Worm (Caenorhabditis elegans) whole organism, late embryonic: ENCODE results near the gene phat-7.

Experiments
- T23F11.4 ChIP-seq: fragments of 200-800 bp; sonication (Bioruptor generic); optimal IDR thresholded peaks from 2 replicates; lab custom pipeline; 2018; ENCODE audit warnings: mild to moderate bottlenecking, missing genetic modification characterization, missing compliant biosample characterization
- Y22D7AL.16 ChIP-seq: sonication (generic microtip); optimal IDR thresholded peaks from 2 replicates; lab custom pipeline; 2016; ENCODE audit warnings: missing genetic modification characterization, missing compliant biosample characterization
- ceh-18 ChIP-seq: sonication (generic microtip); optimal IDR thresholded peaks from 2 replicates; lab custom pipeline; 2016; ENCODE audit warnings: missing genetic modification characterization, missing compliant biosample characterization
- ceh-19 ChIP-seq: fragments of 200-800 bp; sonication (Bioruptor generic); optimal IDR thresholded peaks from 2 replicates; lab custom pipeline; 2018; ENCODE audit warnings: mild to moderate bottlenecking, missing genetic modification characterization, missing compliant biosample characterization
- ceh-2 ChIP-seq: sonication (generic microtip); optimal IDR thresholded peaks from 2 replicates; lab custom pipeline; 2016; ENCODE audit warnings: missing genotype, missing genetic modification characterization, missing compliant biosample characterization
- ceh-30 ChIP-seq: fragments of 150-350 bp; optimal IDR thresholded peaks from 2 replicates; lab custom pipeline; 2014; ENCODE audit warnings: missing biosample characterization, missing genetic modification characterization
- ceh-31 ChIP-seq: sonication (generic microtip); optimal IDR thresholded peaks from 2 replicates; lab custom pipeline; 2016; ENCODE audit warnings: missing genetic modification characterization, missing compliant biosample characterization
- ceh-34 ChIP-seq: sonication (generic microtip); optimal IDR thresholded peaks from 2 replicates; lab custom pipeline; 2016; ENCODE audit warnings: mild to moderate bottlenecking, missing genetic modification characterization, missing compliant biosample characterization
- ceh-48 ChIP-seq: sonication (generic microtip); optimal IDR thresholded peaks from 2 replicates; lab custom pipeline; 2016; ENCODE audit warnings: missing genetic modification characterization, inconsistent platforms, missing compliant biosample characterization
- che-1 ChIP-seq: sonication (generic microtip); optimal IDR thresholded peaks from 2 replicates; lab custom pipeline; 2016; ENCODE audit warnings: mild to moderate bottlenecking, missing genetic modification characterization, missing compliant biosample characterization
- elt-4 ChIP-seq: sonication (generic microtip); optimal IDR thresholded peaks from 2 replicates; lab custom pipeline; 2016; ENCODE audit warnings: missing genetic modification characterization, missing compliant biosample characterization
- ets-4 ChIP-seq: sonication (generic microtip); optimal IDR thresholded peaks from 2 replicates; lab custom pipeline; 2016; ENCODE audit warnings: missing genetic modification characterization, missing compliant biosample characterization
- eyg-1 ChIP-seq: sonication (generic microtip); optimal IDR thresholded peaks from 2 replicates; lab custom pipeline; 2016; ENCODE audit warnings: missing genotype, missing genetic modification characterization, missing compliant biosample characterization
- gmeb-2 ChIP-seq: sonication (generic microtip); optimal IDR thresholded peaks from 2 replicates; lab custom pipeline; 2016; ENCODE audit warnings: missing genetic modification characterization, inconsistent platforms, missing compliant biosample characterization
- hlh-13 ChIP-seq: fragments of 200-800 bp; sonication (Bioruptor generic); optimal IDR thresholded peaks from 2 replicates; lab custom pipeline; 2018; ENCODE audit warnings: mild to moderate bottlenecking, missing genetic modification characterization, missing compliant biosample characterization
- hlh-30 ChIP-seq: sonication (generic microtip); optimal IDR thresholded peaks from 2 replicates; lab custom pipeline; 2017; ENCODE audit warnings: antibody characterized with exemption, missing genetic modification characterization, missing compliant biosample characterization; ENCODE audit not compliant: insufficient read depth
- hlh-6 ChIP-seq: sonication (generic microtip); optimal IDR thresholded peaks from 2 replicates; lab custom pipeline; 2016; ENCODE audit warnings: missing genotype, missing genetic modification characterization, missing compliant biosample characterization
- hlh-8 ChIP-seq: sonication (generic microtip); optimal IDR thresholded peaks from 2 replicates; lab custom pipeline; 2016; ENCODE audit warnings: missing genotype, missing genetic modification characterization, missing compliant biosample characterization
- lim-6 ChIP-seq: sonication (generic microtip); optimal IDR thresholded peaks from 2 replicates; lab custom pipeline; 2016; ENCODE audit warnings: missing genetic modification characterization, missing compliant biosample characterization
- lin-11 ChIP-seq: fragments of 200-800 bp; sonication (Bioruptor generic); optimal IDR thresholded peaks from 2 replicates; lab custom pipeline; 2018; ENCODE audit warnings: mild to moderate bottlenecking, missing genetic modification characterization, missing compliant biosample characterization
- mec-3 ChIP-seq: sonication (generic microtip); optimal IDR thresholded peaks from 2 replicates; lab custom pipeline; 2016; ENCODE audit warnings: borderline replicate concordance, missing genetic modification characterization, missing compliant biosample characterization
- nfya-1 ChIP-seq: sonication (generic microtip); optimal IDR thresholded peaks from 2 replicates; lab custom pipeline; 2017; ENCODE audit warnings: missing genetic modification characterization, mild to moderate bottlenecking, missing compliant biosample characterization, antibody characterized with exemption, moderate library complexity
- nhr-11 ChIP-seq: fragments of 150-350 bp; optimal IDR thresholded peaks from 2 replicates; lab custom pipeline; 2014; ENCODE audit warnings: missing biosample characterization, missing genetic modification characterization
- nhr-232 ChIP-seq: sonication (generic microtip); optimal IDR thresholded peaks from 2 replicates; lab custom pipeline; 2016; ENCODE audit warnings: missing genetic modification characterization, missing compliant biosample characterization
- npax-4 ChIP-seq: sonication (generic microtip); optimal IDR thresholded peaks from 2 replicates; lab custom pipeline; 2016; ENCODE audit warnings: missing genetic modification characterization, missing compliant biosample characterization
- odd-2 ChIP-seq: sonication (generic microtip); optimal IDR thresholded peaks from 2 replicates; lab custom pipeline; 2017; ENCODE audit warnings: antibody characterized with exemption, mild to moderate bottlenecking, missing genetic modification characterization, missing compliant biosample characterization
- pax-1 ChIP-seq: fragments of 150-350 bp; optimal IDR thresholded peaks from 2 replicates; lab custom pipeline; 2014; ENCODE audit warnings: missing biosample characterization, missing genetic modification characterization
- pqm-1 ChIP-seq: sonication (generic microtip); optimal IDR thresholded peaks from 2 replicates; lab custom pipeline; 2016; ENCODE audit warnings: missing genetic modification characterization, missing compliant biosample characterization
- pros-1 ChIP-seq: fragments of 150-350 bp; optimal IDR thresholded peaks from 2 replicates; lab custom pipeline; 2014; ENCODE audit warnings: missing biosample characterization, missing genetic modification reagents, missing genetic modification characterization
- tbx-7 ChIP-seq: sonication (generic microtip); optimal IDR thresholded peaks from 2 replicates; lab custom pipeline; 2016; ENCODE audit warnings: missing genotype, missing genetic modification characterization, missing compliant biosample characterization
- ttx-3 ChIP-seq: sonication (generic microtip); optimal IDR thresholded peaks from 2 replicates; lab custom pipeline; 2016; ENCODE audit warnings: missing genetic modification reagents, missing genetic modification characterization, missing compliant biosample characterization
- unc-3 ChIP-seq, 2 experiments: fragments of 200-800 bp in 1 of 2; sonication (Bioruptor generic) in 1 of 2; sonication (generic microtip) in 1 of 2; conservative IDR thresholded peaks in 1 of 2; optimal IDR thresholded peaks in 1 of 2; 2 replicates each; pipeline versions ENCODE4 v1.3.6 to Lab custom; 2016 to 2022; ENCODE audit warnings: missing compliant biosample characterization in 2 of 2, missing genetic modification characterization in 2 of 2, missing genetic modification reagents in 1 of 2
- unc-42 ChIP-seq: sonication (generic microtip); optimal IDR thresholded peaks from 2 replicates; lab custom pipeline; 2016; ENCODE audit warnings: missing genotype, missing genetic modification characterization, missing compliant biosample characterization
- unc-55 ChIP-seq: sonication (generic microtip); optimal IDR thresholded peaks from 2 replicates; lab custom pipeline; 2017; ENCODE audit warnings: missing biosample characterization, missing genetic modification reagents, missing genetic modification characterization
- zip-5 ChIP-seq: sonication (generic microtip); optimal IDR thresholded peaks from 2 replicates; lab custom pipeline; 2016; ENCODE audit warnings: missing genetic modification characterization, missing compliant biosample characterization
- ztf-16 ChIP-seq: sonication (generic microtip); optimal IDR thresholded peaks from 2 replicates; lab custom pipeline; 2017; ENCODE audit warnings: missing genetic modification characterization, missing compliant biosample characterization

The phat-7 gene

ce11 chrV:4046122-4046521 is at the start of gene phat-7:
TSS of gene phat-7 (plus strand) at chrV:4046422.
- TF ChIP-seq npax-4 (tag; lab: Kevin White, UChicago) (no peak), pros-1 (tag; lab: Kevin White, UChicago) (no peak), ceh-2 (tag; lab: Kevin White, UChicago) (no peak), odd-2 (tag; lab: Kevin White, UChicago) (no peak), unc-55 (no peak), T23F11.4 (GFP tag; lab: Kevin White, UChicago) (no peak), ceh-30 (tag; lab: Kevin White, UChicago) (no peak), Y22D7AL.16 (tag; lab: Kevin White, UChicago) (no peak), pqm-1 (no peak), lin-11 (no peak), che-1 (tag; lab: Kevin White, UChicago) (no peak)
- TF ChIP-seq, all 69 proteins: peak for 0

- TF ChIP-seq ceh-19 (no peak), mec-3 (no peak), gmeb-2 (tag; lab: Kevin White, UChicago) (no peak), nfya-1 (no peak), unc-3 (GFP tag; conservative IDR thresholded peaks at IDR 0.05; lab: Robert Waterston, UW) (no peak), unc-3 (tag; optimal IDR thresholded peaks at IDR 0.05; lab: Kevin White, UChicago) (no peak), nhr-11 (tag; lab: Kevin White, UChicago) (no peak), ceh-18 (no peak), tbx-7 (tag; lab: Kevin White, UChicago) (no peak), hlh-6 (no peak), ets-4 (tag; lab: Kevin White, UChicago) (no peak)
Measured at ce11 chrV:4004577-4004976, 41.6 kb upstream of the phat-7 start.

- TF ChIP-seq hlh-13 (GFP tag; lab: Kevin White, UChicago) (no peak), Y22D7AL.16 (tag; lab: Kevin White, UChicago) (no peak), ceh-31 (tag; lab: Kevin White, UChicago) (no peak), elt-4 (tag; lab: Kevin White, UChicago) (no peak), T23F11.4 (GFP tag; lab: Kevin White, UChicago) (no peak), hlh-30 (tag; lab: Kevin White, UChicago) (no peak), tbx-7 (tag; lab: Kevin White, UChicago) (no peak), nhr-232 (tag; lab: Kevin White, UChicago) (no peak), nhr-11 (tag; lab: Kevin White, UChicago) (no peak), ztf-16 (tag; lab: Kevin White, UChicago) (no peak), hlh-6 (no peak), ceh-34 (tag; lab: Kevin White, UChicago) (no peak), lim-6 (tag; lab: Kevin White, UChicago) (no peak), eyg-1 (tag; lab: Kevin White, UChicago) (no peak), nfya-1 (no peak)
- TF ChIP-seq, all 69 proteins: peak for 0
Measured at ce11 chrV:4005219-4005618, 41.0 kb upstream of the phat-7 start, which contains the start of gene srh-8. TSS of gene srh-8 (plus strand) at chrV:4005519.

ce11 chrV:4007927-4008326 is 38.3 kb upstream of the phat-7 start, which contains the start of gene srh-7:
TSS of gene srh-7 (plus strand) at chrV:4008227.
- TF ChIP-seq zip-5 (tag; lab: Kevin White, UChicago) = no peak
- no peak for TF ChIP-seq ceh-31 (tag; lab: Kevin White, UChicago)
- TF ChIP-seq npax-4 (tag; lab: Kevin White, UChicago) = no peak
- no peak for TF ChIP-seq ceh-48 (tag; lab: Kevin White, UChicago)
- no peak for TF ChIP-seq T23F11.4 (GFP tag; lab: Kevin White, UChicago)
- no peak for TF ChIP-seq ceh-30 (tag; lab: Kevin White, UChicago)
- no peak for TF ChIP-seq hlh-8 (tag; lab: Kevin White, UChicago)
- TF ChIP-seq, all 69 proteins: peak for 0

ce11 chrV:4010170-4010569 is 36.1 kb upstream of the phat-7 start, which contains the start of gene srh-4:
TSS of gene srh-4 (plus strand) at chrV:4010470.
- TF ChIP-seq ceh-31 (tag; lab: Kevin White, UChicago) = no peak
- no peak for TF ChIP-seq unc-42 (tag; lab: Kevin White, UChicago)
- TF ChIP-seq pqm-1 = no peak
- TF ChIP-seq mec-3 = no peak
- TF ChIP-seq ttx-3 (tag; lab: Kevin White, UChicago) = no peak
- no peak for TF ChIP-seq nfya-1
- no peak for TF ChIP-seq pax-1 (tag; lab: Kevin White, UChicago)
- no peak for TF ChIP-seq lim-6 (tag; lab: Kevin White, UChicago)
- no peak for TF ChIP-seq ceh-2 (tag; lab: Kevin White, UChicago)
